Worm (Caenorhabditis elegans) whole organism, L2 larva: Measurements from ENCODE around the gene Y75B8A.34.

Experiments
- C34F6.9 ChIP-seq: fragments of 150-350 bp; optimal IDR thresholded peaks from 2 replicates; lab custom pipeline; 2014; ENCODE audit warnings: missing biosample characterization, missing genetic modification characterization
- F13H6.1 ChIP-seq: sonication (generic microtip); optimal IDR thresholded peaks from 2 replicates; lab custom pipeline; 2016; ENCODE audit warnings: missing genetic modification characterization, missing compliant biosample characterization
- R02D3.7 ChIP-seq: fragments of 150-350 bp; optimal IDR thresholded peaks from 2 replicates; lab custom pipeline; 2014; ENCODE audit warnings: missing biosample characterization, missing genetic modification characterization
- Y55F3AM.14 ChIP-seq: fragments of 200-800 bp; sonication (Bioruptor generic); optimal IDR thresholded peaks from 2 replicates; lab custom pipeline; 2018; ENCODE audit warnings: mild to moderate bottlenecking, missing genetic modification characterization, missing compliant biosample characterization
- ZK546.5 ChIP-seq: sonication (generic microtip); optimal IDR thresholded peaks from 2 replicates; lab custom pipeline; 2017; ENCODE audit warnings: missing biosample characterization, missing genetic modification characterization
- alr-1 ChIP-seq: fragments of 150-350 bp; optimal IDR thresholded peaks from 2 replicates; lab custom pipeline; 2014; ENCODE audit warnings: missing biosample characterization, missing genetic modification characterization
- aly-2 ChIP-seq: fragments of 150-350 bp; optimal IDR thresholded peaks from 2 replicates; lab custom pipeline; 2014; ENCODE audit warnings: missing biosample characterization, missing genetic modification characterization
- ama-1 ChIP-seq: fragments of 150-350 bp; optimal IDR thresholded peaks from 2 replicates; lab custom pipeline; 2018; ENCODE audit warnings: inconsistent platforms
- blmp-1 ChIP-seq: sonication (generic microtip); optimal IDR thresholded peaks from 2 replicates; lab custom pipeline; 2017; ENCODE audit warnings: missing genetic modification characterization, mild to moderate bottlenecking, missing compliant biosample characterization, antibody characterized with exemption, moderate library complexity; ENCODE audit not compliant: insufficient read depth
- ceh-16 ChIP-seq: fragments of 150-350 bp; optimal IDR thresholded peaks from 2 replicates; lab custom pipeline; 2014; ENCODE audit warnings: missing biosample characterization, missing genetic modification characterization
- ceh-82 ChIP-seq: fragments of 150-350 bp; optimal IDR thresholded peaks from 2 replicates; lab custom pipeline; 2014; ENCODE audit warnings: missing biosample characterization, missing genetic modification characterization
- crh-2 ChIP-seq: sonication (generic microtip); optimal IDR thresholded peaks from 2 replicates; lab custom pipeline; 2017; ENCODE audit warnings: missing biosample characterization, missing genetic modification characterization
- dmd-4 ChIP-seq: sonication (generic microtip); optimal IDR thresholded peaks from 2 replicates; lab custom pipeline; 2017; ENCODE audit warnings: missing biosample characterization, missing genetic modification characterization
- egl-27 ChIP-seq: sonication (generic microtip); optimal IDR thresholded peaks from 3 replicates; lab custom pipeline; 2017; ENCODE audit warnings: missing biosample characterization, missing genetic modification reagents, missing genetic modification characterization
- elt-1 ChIP-seq: fragments of 150-350 bp; optimal IDR thresholded peaks from 2 replicates; lab custom pipeline; 2014; ENCODE audit warnings: missing biosample characterization, missing genetic modification characterization
- elt-3 ChIP-seq: sonication (generic microtip); optimal IDR thresholded peaks from 2 replicates; lab custom pipeline; 2017; ENCODE audit warnings: missing biosample characterization, missing genetic modification characterization
- fos-1 ChIP-seq: fragments of 150-350 bp; optimal IDR thresholded peaks from 2 replicates; lab custom pipeline; 2014; ENCODE audit warnings: missing biosample characterization, missing genetic modification characterization
- gmeb-1 ChIP-seq: fragments of 150-350 bp; optimal IDR thresholded peaks from 2 replicates; lab custom pipeline; 2014; ENCODE audit warnings: missing biosample characterization, missing genetic modification characterization
- lin-11 ChIP-seq: fragments of 150-350 bp; sonication (generic microtip); optimal IDR thresholded peaks from 2 replicates; lab custom pipeline; 2014; ENCODE audit warnings: missing biosample characterization, missing genetic modification characterization, inconsistent platforms, mixed read lengths
- lin-13 ChIP-seq: fragments of 150-350 bp; optimal IDR thresholded peaks from 2 replicates; lab custom pipeline; 2014; ENCODE audit warnings: missing biosample characterization, missing genetic modification reagents, missing genetic modification characterization
- lin-39 ChIP-seq: fragments of 150-350 bp; optimal IDR thresholded peaks from 2 replicates; lab custom pipeline; 2014; ENCODE audit warnings: missing biosample characterization, missing genetic modification reagents, missing genetic modification characterization
- lsy-2 ChIP-seq, 2 experiments: fragments of 150-350 bp in 1 of 2; sonication (generic microtip) in 1 of 2; optimal IDR thresholded peaks; 2 replicates each; lab custom pipeline; 2014 to 2017; ENCODE audit warnings: missing biosample characterization in 2 of 2, missing genetic modification characterization in 2 of 2
- mab-5 ChIP-seq: fragments of 150-350 bp; optimal IDR thresholded peaks from 2 replicates; lab custom pipeline; 2014; ENCODE audit warnings: missing biosample characterization, missing genetic modification characterization
- mbf-1 ChIP-seq: sonication (generic microtip); optimal IDR thresholded peaks from 2 replicates; lab custom pipeline; 2017; ENCODE audit warnings: missing biosample characterization, missing genetic modification characterization
- mdl-1 ChIP-seq, 2 experiments: fragments of 150-350 bp in 1 of 2; sonication (generic microtip) in 1 of 2; optimal IDR thresholded peaks; 2 replicates each; lab custom pipeline; 2017; ENCODE audit warnings: missing biosample characterization in 2 of 2, missing genetic modification characterization in 2 of 2
- nhr-10 ChIP-seq: sonication (generic microtip); optimal IDR thresholded peaks from 2 replicates; lab custom pipeline; 2017; ENCODE audit warnings: missing biosample characterization, missing genetic modification characterization
- nhr-11 ChIP-seq: fragments of 150-350 bp; optimal IDR thresholded peaks from 2 replicates; lab custom pipeline; 2014; ENCODE audit warnings: missing biosample characterization, missing genetic modification characterization
- nhr-12 ChIP-seq: fragments of 150-350 bp; optimal IDR thresholded peaks from 2 replicates; lab custom pipeline; 2014; ENCODE audit warnings: missing biosample characterization, missing genetic modification characterization
- nhr-129 ChIP-seq: fragments of 150-350 bp; optimal IDR thresholded peaks from 2 replicates; lab custom pipeline; 2014; ENCODE audit warnings: missing biosample characterization, missing genetic modification characterization
- nhr-21 ChIP-seq: fragments of 150-350 bp; optimal IDR thresholded peaks from 2 replicates; lab custom pipeline; 2014; ENCODE audit warnings: missing biosample characterization, missing genetic modification characterization
- nhr-23 ChIP-seq: fragments of 150-350 bp; optimal IDR thresholded peaks from 2 replicates; lab custom pipeline; 2014; ENCODE audit warnings: missing biosample characterization, missing genetic modification reagents, missing genetic modification characterization
- nhr-237 ChIP-seq: fragments of 150-350 bp; optimal IDR thresholded peaks from 2 replicates; lab custom pipeline; 2014; ENCODE audit warnings: missing biosample characterization, missing genetic modification characterization
- nhr-25 ChIP-seq: fragments of 150-350 bp; sonication (generic microtip); optimal IDR thresholded peaks from 3 replicates; lab custom pipeline; 2014; ENCODE audit warnings: missing biosample characterization, missing genetic modification characterization
- nhr-6 ChIP-seq: fragments of 150-350 bp; optimal IDR thresholded peaks from 2 replicates; lab custom pipeline; 2014; ENCODE audit warnings: missing biosample characterization, missing genetic modification characterization
- nhr-77 ChIP-seq: fragments of 150-350 bp; optimal IDR thresholded peaks from 2 replicates; lab custom pipeline; 2014; ENCODE audit warnings: missing biosample characterization, missing genetic modification characterization
- peb-1 ChIP-seq: fragments of 150-350 bp; optimal IDR thresholded peaks from 2 replicates; lab custom pipeline; 2014; ENCODE audit warnings: missing biosample characterization, missing genetic modification characterization
- sem-4 ChIP-seq: fragments of 150-350 bp; optimal IDR thresholded peaks from 2 replicates; lab custom pipeline; 2014; ENCODE audit warnings: missing biosample characterization, missing genetic modification reagents, missing genetic modification characterization
- skn-1 ChIP-seq: sonication (generic microtip); optimal IDR thresholded peaks from 2 replicates; lab custom pipeline; 2017; ENCODE audit warnings: missing biosample characterization, missing genetic modification characterization
- sma-3 ChIP-seq: sonication (generic microtip); optimal IDR thresholded peaks from 2 replicates; lab custom pipeline; 2016; ENCODE audit warnings: missing genetic modification reagents, missing genetic modification characterization, missing compliant biosample characterization
- sma-9 ChIP-seq, 2 experiments: fragments of 150-350 bp in 1 of 2; sonication (generic microtip) in 1 of 2; optimal IDR thresholded peaks; 2 replicates each; lab custom pipeline; 2014 to 2016; ENCODE audit warnings: missing genetic modification characterization in 2 of 2, mild to moderate bottlenecking in 1 of 2, missing biosample characterization in 1 of 2, missing compliant biosample characterization in 1 of 2, missing genetic modification reagents in 1 of 2, moderate library complexity in 1 of 2
- snpc-4 ChIP-seq: fragments of 150-350 bp; optimal IDR thresholded peaks from 2 replicates; lab custom pipeline; 2014; ENCODE audit warnings: missing biosample characterization, missing genetic modification characterization
- unc-39 ChIP-seq: fragments of 150-350 bp; optimal IDR thresholded peaks from 2 replicates; lab custom pipeline; 2014; ENCODE audit warnings: missing biosample characterization, missing genetic modification characterization
- unc-55 ChIP-seq: fragments of 150-350 bp; sonication (generic microtip); optimal IDR thresholded peaks from 3 replicates; lab custom pipeline; 2014; ENCODE audit warnings: missing biosample characterization, missing genetic modification reagents, missing genetic modification characterization
- unc-62 ChIP-seq: fragments of 150-350 bp; optimal IDR thresholded peaks from 2 replicates; lab custom pipeline; 2014; ENCODE audit warnings: missing biosample characterization, missing genetic modification reagents, missing genetic modification characterization
- zag-1 ChIP-seq: fragments of 150-350 bp; optimal IDR thresholded peaks from 2 replicates; lab custom pipeline; 2014; ENCODE audit warnings: missing biosample characterization, missing genetic modification characterization
- ztf-1 ChIP-seq: fragments of 200-800 bp; sonication (Bioruptor generic); conservative IDR thresholded peaks from 2 replicates; pipeline ENCODE4 v1.3.6; 2022; ENCODE audit warnings: missing genetic modification characterization, missing compliant biosample characterization
- ztf-11 ChIP-seq: sonication (generic microtip); optimal IDR thresholded peaks from 2 replicates; lab custom pipeline; 2017; ENCODE audit warnings: missing biosample characterization, missing genetic modification characterization
- ztf-4 ChIP-seq: fragments of 150-350 bp; optimal IDR thresholded peaks from 2 replicates; lab custom pipeline; 2014; ENCODE audit warnings: missing biosample characterization, missing genetic modification characterization

The Y75B8A.34 gene

DNA sequence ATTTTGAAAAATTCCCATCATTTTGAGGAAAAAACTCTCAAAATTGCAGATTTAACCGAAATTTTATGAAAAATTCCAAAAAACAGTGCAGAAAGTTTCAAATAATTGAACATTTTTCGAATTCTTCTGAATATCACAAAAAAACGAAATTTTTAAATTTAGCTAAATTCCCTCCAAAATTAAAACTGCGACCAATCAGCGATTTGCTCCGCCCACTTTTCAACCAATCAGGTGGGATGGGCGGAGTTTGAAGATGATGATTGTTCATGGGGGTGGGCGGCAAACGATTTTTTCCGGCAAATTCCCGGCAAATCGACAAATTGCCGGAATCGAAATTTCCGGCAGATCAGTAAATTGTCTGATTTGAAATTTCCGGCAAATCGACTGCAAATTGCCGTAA is 25.1 kb upstream of the Y75B8A.34 start:
- TF ChIP-seq snpc-4 (no peak), nhr-12 (tag; lab: Kevin White, UChicago) (no peak), fos-1 (tag; lab: Kevin White, UChicago) (no peak), nhr-129 (tag; lab: Kevin White, UChicago) (no peak), lin-11 (tag; lab: Kevin White, UChicago) (no peak), nhr-10 (no peak), unc-62 (GFP tag; lab: Kevin White, UChicago) (no peak), nhr-77 (tag; lab: Kevin White, UChicago) (no peak)
- TF ChIP-seq, all 48 proteins: peak for 0

DNA sequence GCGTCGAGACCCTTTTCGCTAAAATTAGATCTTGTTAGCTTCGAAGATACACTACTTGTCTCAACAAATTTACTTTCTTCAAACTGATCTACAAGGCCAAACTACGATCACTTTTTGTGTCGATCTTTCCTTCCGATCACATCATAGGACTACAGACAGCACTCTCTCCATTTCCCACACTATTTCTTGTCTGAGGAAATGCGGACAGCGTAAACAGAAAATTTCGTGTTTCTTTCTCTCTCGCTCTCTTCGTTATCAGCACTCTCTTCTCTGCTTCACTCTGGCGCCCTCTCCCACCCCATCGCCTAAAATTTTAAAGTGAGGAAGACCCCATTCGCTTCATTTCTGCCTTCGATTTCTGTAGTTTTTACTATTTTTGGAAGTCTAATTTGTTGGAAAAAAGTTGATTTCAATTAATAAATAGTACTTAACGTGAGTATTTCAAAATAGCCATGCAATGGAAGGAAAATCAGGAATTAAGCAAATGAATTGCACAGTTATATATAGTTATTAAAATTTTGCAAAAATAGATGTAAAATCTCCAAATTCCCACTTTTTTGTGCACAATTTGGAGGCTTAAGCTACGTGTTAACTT is 23.9 kb upstream of the Y75B8A.34 start:
- TF ChIP-seq unc-39 (tag; lab: Kevin White, UChicago), result no peak
- TF ChIP-seq unc-62 (GFP tag; lab: Kevin White, UChicago), result no peak
- TF ChIP-seq peb-1 (tag; lab: Kevin White, UChicago), result no peak
- no peak for TF ChIP-seq elt-1 (tag; lab: Kevin White, UChicago)
- no peak for TF ChIP-seq nhr-12 (tag; lab: Kevin White, UChicago)
- TF ChIP-seq ama-1 (lab: Kevin White, UChicago), result no peak
- no peak for TF ChIP-seq nhr-23 (tag; lab: Kevin White, UChicago)
- TF ChIP-seq nhr-25 (tag; lab: Kevin White, UChicago), result peak; percentile 76
- no peak for TF ChIP-seq dmd-4 (tag; lab: Kevin White, UChicago)
- no peak for TF ChIP-seq ceh-16 (tag; lab: Kevin White, UChicago)
- TF ChIP-seq zag-1, result peak; percentile 4
- no peak for TF ChIP-seq nhr-77 (tag; lab: Kevin White, UChicago)
- no peak for TF ChIP-seq R02D3.7
- TF ChIP-seq sma-9 (GFP tag; optimal IDR thresholded peaks at IDR 0.05; lab: Kevin White, UChicago), result peak; percentile 77
- TF ChIP-seq sma-9 (tag; optimal IDR thresholded peaks at IDR 0.05; lab: Kevin White, UChicago), result no peak
- TF ChIP-seq ceh-82 (tag; lab: Kevin White, UChicago), result no peak
- TF ChIP-seq nhr-11 (tag; lab: Kevin White, UChicago), result no peak
- TF ChIP-seq nhr-10, result no peak
- TF ChIP-seq aly-2 (tag; lab: Kevin White, UChicago), result no peak
- TF ChIP-seq ztf-4 (tag; lab: Kevin White, UChicago), result no peak
- TF ChIP-seq nhr-237, result no peak
- peak; percentile 35 for TF ChIP-seq lin-13
- peak; percentile 63 for TF ChIP-seq unc-55 (GFP tag; lab: Kevin White, UChicago)
- TF ChIP-seq C34F6.9 (tag; lab: Kevin White, UChicago), result peak; percentile 81
- peak; percentile 94 for TF ChIP-seq fos-1 (tag; lab: Kevin White, UChicago)
- no peak for TF ChIP-seq elt-3 (tag; lab: Kevin White, UChicago)
- TF ChIP-seq ZK546.5 (tag; lab: Kevin White, UChicago), result no peak
- peak; percentile 53 for TF ChIP-seq snpc-4
- no peak for TF ChIP-seq mab-5 (tag; lab: Kevin White, UChicago)
- TF ChIP-seq mbf-1 (tag; lab: Kevin White, UChicago), result no peak
- TF ChIP-seq skn-1 (tag; lab: Kevin White, UChicago), result no peak
- TF ChIP-seq blmp-1, result peak; percentile 63
- TF ChIP-seq nhr-6 (tag; lab: Kevin White, UChicago), result no peak
- peak; percentile 83 for TF ChIP-seq sem-4 (tag; lab: Kevin White, UChicago)
- TF ChIP-seq nhr-129 (tag; lab: Kevin White, UChicago), result peak; percentile 91
- no peak for TF ChIP-seq lin-39 (tag; lab: Kevin White, UChicago)
- TF ChIP-seq alr-1 (tag; lab: Kevin White, UChicago), result no peak
- TF ChIP-seq ztf-11, result no peak
- TF ChIP-seq gmeb-1 (tag; lab: Kevin White, UChicago), result peak; percentile 67
- no peak for TF ChIP-seq Y55F3AM.14 (GFP tag; lab: Kevin White, UChicago)
- peak; percentile 70 for TF ChIP-seq egl-27
- peak; percentile 80 for TF ChIP-seq F13H6.1 (tag; lab: Kevin White, UChicago)
- no peak for TF ChIP-seq mdl-1 (tag; optimal IDR thresholded peaks at IDR 0.05; lab: Kevin White, UChicago)
- no peak for TF ChIP-seq ztf-1 (GFP tag; lab: Robert Waterston, UW)
- peak; percentile 73 for TF ChIP-seq sma-3 (GFP tag; lab: Kevin White, UChicago)
- no peak for TF ChIP-seq lin-11 (tag; lab: Kevin White, UChicago)
- TF ChIP-seq nhr-21, result peak; percentile 22
- peak; percentile 47 to 73 for TF ChIP-seq lsy-2 (tag; optimal IDR thresholded peaks at IDR 0.05; lab: Kevin White, UChicago)
- TF ChIP-seq crh-2 (tag; lab: Kevin White, UChicago), result peak; percentile 64
